Worm (Caenorhabditis elegans): ENCODE measurements around the gene cal-5.

DNA sequence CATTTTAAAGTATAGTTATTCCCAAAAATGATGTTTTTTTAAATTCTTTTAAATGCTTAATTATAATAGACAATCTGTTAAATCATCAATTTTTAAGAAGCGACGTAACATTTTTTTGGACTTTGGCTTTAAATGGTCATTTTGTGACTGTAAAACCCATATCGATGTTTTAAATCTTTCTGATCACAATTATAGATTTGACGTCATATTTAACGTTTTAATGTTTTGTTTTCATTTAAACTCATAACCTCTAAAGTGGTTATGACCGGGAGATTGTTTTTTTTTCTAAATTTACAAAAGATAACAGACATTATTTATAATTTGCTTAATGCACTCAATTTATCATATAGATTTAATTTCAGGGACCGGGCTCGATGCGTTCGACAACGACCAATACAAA, 34.1 kb upstream of the cal-5 start:
- no peak for TF ChIP-seq nhr-23 (tag; optimal IDR thresholded peaks at IDR 0.05)
- TF ChIP-seq fos-1 (tag; optimal IDR thresholded peaks at IDR 0.05): no peak
- TF ChIP-seq skn-1 (tag; optimal IDR thresholded peaks at IDR 0.05): no peak
- no peak for TF ChIP-seq lsy-2 (tag; optimal IDR thresholded peaks at IDR 0.05)
- TF ChIP-seq ZK546.5 (tag; optimal IDR thresholded peaks at IDR 0.05): no peak
